Fruit fly (Drosophila melanogaster): Measurements from ENCODE around the gene CG10864.

CG10864 gene

dm6 chr3R:18456196-18456781 lies 44.9 kb upstream of the CG10864 start (continued):
- TF ChIP-seq Hsf (GFP tag; optimal IDR thresholded peaks at IDR 0.05) (peak; percentile 41), Bgb (GFP tag; IDR thresholded peaks at IDR 0.05; ENCODE audit: partially characterized antibody) (no peak), CG11723 (GFP tag; optimal IDR thresholded peaks at IDR 0.05) (no peak), grau (tag; optimal IDR thresholded peaks at IDR 0.05) (no peak), CG6683 (GFP tag; optimal IDR thresholded peaks at IDR 0.05) (no peak), CG7372 (GFP tag; IDR thresholded peaks at IDR 0.05) (no peak), CG14014 (GFP tag; IDR thresholded peaks at IDR 0.05) (peak; percentile 73; the same call in 1 of the 2 replicates), CG2875 (GFP tag; optimal IDR thresholded peaks at IDR 0.05) (no peak), CG1647 (GFP tag; optimal IDR thresholded peaks at IDR 0.05) (peak; percentile 27), CG31441 (GFP tag; IDR thresholded peaks at IDR 0.05) (peak; percentile 44; the same call in 1 of the 2 replicates), CG8478 (optimal IDR thresholded peaks at IDR 0.05) (no peak), Usf (GFP tag; optimal IDR thresholded peaks at IDR 0.05) (no peak), lmd (GFP tag; IDR thresholded peaks at IDR 0.05) (peak; percentile 61; the same call in 1 of the 2 replicates), croc (GFP tag; conservative IDR thresholded peaks at IDR 0.05) (no peak), CG9817 (tag; optimal IDR thresholded peaks at IDR 0.05) (peak; percentile 47), Blimp-1 (GFP tag; optimal IDR thresholded peaks at IDR 0.05) (peak; percentile 32), ase (GFP tag; IDR thresholded peaks at IDR 0.05) (peak; percentile 50; the same call in 1 of the 3 replicates), z (GFP tag; IDR thresholded peaks at IDR 0.05) (no peak), gcm (GFP tag; optimal IDR thresholded peaks at IDR 0.05) (no peak), salm (tag; optimal IDR thresholded peaks at IDR 0.05) (no peak), CG42726 (GFP tag; IDR thresholded peaks at IDR 0.05; ENCODE audit: partially characterized antibody) (no peak), CG10959 (GFP tag; IDR thresholded peaks at IDR 0.05) (no peak), Meics (GFP tag; optimal IDR thresholded peaks at IDR 0.05) (peak; percentile 51), NFAT (GFP tag; IDR thresholded peaks at IDR 0.05) (no peak), CG4707 (GFP tag; optimal IDR thresholded peaks at IDR 0.05) (no peak), Adf1 (GFP tag; IDR thresholded peaks at IDR 0.05) (0 out of 2 replicates have a peak, but pooled peaks have one; percentile 10), CG5180 (GFP tag; optimal IDR thresholded peaks at IDR 0.05) (no peak), CG4854 (GFP tag; optimal IDR thresholded peaks at IDR 0.05) (no peak), Aef1 (GFP tag; IDR thresholded peaks at IDR 0.05) (0 out of 3 replicates have a peak, but pooled peaks have one; percentile 22), slou (GFP tag; optimal IDR thresholded peaks at IDR 0.05) (peak; percentile 3), CG15073 (GFP tag; optimal IDR thresholded peaks at IDR 0.05) (no peak), CG10209 (GFP tag; optimal IDR thresholded peaks at IDR 0.05) (peak; percentile 42), Myb (GFP tag; optimal IDR thresholded peaks at IDR 0.05) (peak; percentile 31), CG3726 (GFP tag; IDR thresholded peaks at IDR 0.05) (0 out of 3 replicates have a peak, but pooled peaks have one; percentile 36), gem (tag; optimal IDR thresholded peaks at IDR 0.05) (peak; percentile 70), stc (GFP tag; IDR thresholded peaks at IDR 0.05) (no peak), Xrp1 (GFP tag; IDR thresholded peaks at IDR 0.05) (no peak), aop (GFP tag; IDR thresholded peaks at IDR 0.05) (no peak), kay (GFP tag; optimal IDR thresholded peaks at IDR 0.05) (no peak), CG12391 (tag; optimal IDR thresholded peaks at IDR 0.05) (no peak), tgo (GFP tag; IDR thresholded peaks at IDR 0.05) (peak; percentile 38; the same call in 1 of the 3 replicates), CG11085 (GFP tag; IDR thresholded peaks at IDR 0.05) (0 out of 2 replicates have a peak, but pooled peaks have one; percentile 22), Kr (GFP tag; optimal IDR thresholded peaks at IDR 0.05) (no peak), CG30431 (GFP tag; optimal IDR thresholded peaks at IDR 0.05) (no peak), Hey (tag; optimal IDR thresholded peaks at IDR 0.05) (no peak), Max (GFP tag; optimal IDR thresholded peaks at IDR 0.05) (no peak), CG13296 (GFP tag; optimal IDR thresholded peaks at IDR 0.05) (no peak), gce (GFP tag; IDR thresholded peaks at IDR 0.05) (0 out of 3 replicates have a peak, but pooled peaks have one; percentile 11), Trl (optimal IDR thresholded peaks at IDR 0.05) (no peak), Trl (GFP tag; optimal IDR thresholded peaks at IDR 0.05) (peak; percentile 26), HLH54F (GFP tag; optimal IDR thresholded peaks at IDR 0.05) (peak; percentile 41)

All from whole organism, embryonic.